Fruit fly (Drosophila melanogaster) whole organism, embryonic: Measurements from ENCODE around the gene CG34292.

Experiments
- Atf6 ChIP-seq: fragments of 200-800 bp; sonication (Bioruptor generic); IDR thresholded peaks from 2 replicates; pipeline ENCODE4 v1.3.6; 2022; ENCODE audit warnings: missing biosample characterization, missing genetic modification characterization
- CG11695 ChIP-seq: fragments of 200-800 bp; sonication (Bioruptor generic); IDR thresholded peaks from 3 replicates; pipeline ENCODE4 v1.3.6; 2022; ENCODE audit warnings: missing biosample characterization, missing genetic modification characterization
- CG12071 ChIP-seq: fragments of 200-800 bp; sonication (Bioruptor generic); optimal IDR thresholded peaks from 3 replicates; lab custom pipeline; 2018; ENCODE audit warnings: missing biosample characterization, mild to moderate bottlenecking, missing genetic modification characterization
- CG12219 ChIP-seq: fragments of 200-800 bp; sonication (Bioruptor generic); optimal IDR thresholded peaks from 3 replicates; lab custom pipeline; 2018; ENCODE audit warnings: missing biosample characterization, mild to moderate bottlenecking, missing genetic modification characterization
- CG12299 ChIP-seq: fragments of 200-800 bp; sonication (Bioruptor generic); optimal IDR thresholded peaks from 2 replicates; lab custom pipeline; 2018; ENCODE audit warnings: missing biosample characterization, mild to moderate bottlenecking, missing genetic modification characterization
- CG13624 ChIP-seq: fragments of 200-800 bp; sonication (Bioruptor generic); optimal IDR thresholded peaks from 2 replicates; lab custom pipeline; 2016; ENCODE audit warnings: missing biosample characterization, missing genetic modification characterization
- CG14965 ChIP-seq: fragments of 200-800 bp; sonication (Bioruptor generic); optimal IDR thresholded peaks from 2 replicates; lab custom pipeline; 2016; ENCODE audit warnings: missing biosample characterization, missing genetic modification characterization, borderline replicate concordance
- CG15269 ChIP-seq: fragments of 200-800 bp; sonication (Bioruptor generic); optimal IDR thresholded peaks from 2 replicates; lab custom pipeline; 2018; ENCODE audit warnings: missing biosample characterization, mild to moderate bottlenecking, missing genetic modification characterization, moderate library complexity
- CG17361 ChIP-seq: fragments of 200-800 bp; sonication (Bioruptor generic); IDR thresholded peaks from 3 replicates; pipeline ENCODE4 v1.3.6; 2022; ENCODE audit warnings: missing biosample characterization, missing genetic modification characterization
- CG17829 ChIP-seq: fragments of 200-800 bp; optimal IDR thresholded peaks from 2 replicates; lab custom pipeline; 2019; ENCODE audit warnings: missing biosample characterization, mild to moderate bottlenecking, missing genetic modification characterization, moderate library complexity
- CG18476 ChIP-seq: fragments of 200-800 bp; sonication (Bioruptor generic); optimal IDR thresholded peaks from 2 replicates; lab custom pipeline; 2016; ENCODE audit warnings: missing biosample characterization, mild to moderate bottlenecking, missing genetic modification characterization
- CG31441 ChIP-seq: fragments of 200-800 bp; sonication (Bioruptor generic); IDR thresholded peaks from 2 replicates; pipeline ENCODE4 v1.3.6; 2022; ENCODE audit warnings: missing biosample characterization, missing genetic modification characterization
- CG7372 ChIP-seq: fragments of 200-800 bp; sonication (Bioruptor generic); IDR thresholded peaks from 2 replicates; pipeline ENCODE4 v1.3.6; 2022; ENCODE audit warnings: missing biosample characterization, missing genetic modification characterization
- CG7839 ChIP-seq: fragments of 200-800 bp; sonication (Bioruptor generic); optimal IDR thresholded peaks from 3 replicates; lab custom pipeline; 2018; ENCODE audit warnings: missing biosample characterization, mild to moderate bottlenecking, missing genetic modification characterization, moderate library complexity
- CG8388 ChIP-seq: fragments of 200-800 bp; sonication (Bioruptor generic); optimal IDR thresholded peaks from 2 replicates; lab custom pipeline; 2019; ENCODE audit warnings: missing biosample characterization, mild to moderate bottlenecking, missing genetic modification characterization, moderate library complexity
- CG8478 ChIP-seq: fragments of >200 bp; optimal IDR thresholded peaks from 2 replicates; lab custom pipeline; 2018
- CG8765 ChIP-seq: fragments of 200-800 bp; sonication (Bioruptor generic); IDR thresholded peaks from 2 replicates; pipeline ENCODE4 v1.3.6; 2022; ENCODE audit warnings: missing biosample characterization, missing genetic modification characterization
- CkIIα-i1 ChIP-seq: fragments of 200-800 bp; sonication (Bioruptor generic); IDR thresholded peaks from 2 replicates; pipeline ENCODE4 v1.3.6; 2022; ENCODE audit warnings: missing biosample characterization, missing genetic modification characterization
- Ets65A ChIP-seq: fragments of 200-800 bp; sonication (Bioruptor generic); peaks from one replicate; lab custom pipeline; 2016; ENCODE audit warnings: missing biosample characterization, missing genetic modification characterization
- GATAe ChIP-seq: fragments of 200-800 bp; sonication (Bioruptor generic); conservative IDR thresholded peaks from 2 replicates; pipeline ENCODE4 v1.3.6; 2022; ENCODE audit warnings: missing biosample characterization, missing genetic modification characterization
- HLH3B ChIP-seq: fragments of 200-800 bp; sonication (Bioruptor generic); IDR thresholded peaks from 2 replicates; pipeline ENCODE4 v1.3.6; 2022; ENCODE audit warnings: missing biosample characterization, missing genetic modification characterization
- Hey ChIP-seq: fragments of 200-800 bp; sonication (Bioruptor generic); optimal IDR thresholded peaks from 3 replicates; lab custom pipeline; 2018; ENCODE audit warnings: missing biosample characterization, mild to moderate bottlenecking, missing genetic modification characterization
- HmgZ ChIP-seq: fragments of 200-800 bp; sonication (Bioruptor generic); optimal IDR thresholded peaks from 2 replicates; lab custom pipeline; 2018; ENCODE audit warnings: missing biosample characterization, mild to moderate bottlenecking, missing genetic modification characterization
- Hsf ChIP-seq: fragments of 200-800 bp; sonication (Bioruptor generic); optimal IDR thresholded peaks from 3 replicates; lab custom pipeline; 2016; ENCODE audit warnings: missing biosample characterization, missing genetic modification characterization
- NFAT ChIP-seq: fragments of 200-800 bp; sonication (Bioruptor generic); IDR thresholded peaks from 2 replicates; pipeline ENCODE4 v1.3.6; 2022; ENCODE audit warnings: missing biosample characterization, missing genetic modification characterization
- Pdp1 ChIP-seq, 2 experiments: fragments of 200-800 bp; sonication (Bioruptor generic); optimal IDR thresholded peaks; 3 replicates each; lab custom pipeline; 2016; ENCODE audit warnings: missing biosample characterization in 2 of 2, missing genetic modification characterization in 2 of 2, mild to moderate bottlenecking in 1 of 2, moderate library complexity in 1 of 2
- Ravus ChIP-seq: fragments of 200-800 bp; sonication (Bioruptor generic); IDR thresholded peaks from 2 replicates; pipeline ENCODE4 v1.3.6; 2022; ENCODE audit warnings: missing biosample characterization, missing genetic modification characterization
- Usf ChIP-seq: fragments of 200-800 bp; sonication (Bioruptor generic); optimal IDR thresholded peaks from 2 replicates; lab custom pipeline; 2017; ENCODE audit warnings: missing genotype, missing biosample characterization, missing genetic modification characterization
- chinmo ChIP-seq: fragments of 200-800 bp; sonication (Bioruptor generic); IDR thresholded peaks from 4 replicates; pipeline ENCODE4 v1.3.6; 2022; ENCODE audit warnings: missing biosample characterization, missing genetic modification characterization; ENCODE audit not compliant: partially characterized antibody
- crol ChIP-seq: fragments of 200-800 bp; sonication (Bioruptor generic); IDR thresholded peaks from 2 replicates; pipeline ENCODE4 v1.3.6; 2022; ENCODE audit warnings: missing biosample characterization, missing genetic modification characterization
- cwo ChIP-seq: fragments of 200-800 bp; sonication (Bioruptor generic); optimal IDR thresholded peaks from 3 replicates; lab custom pipeline; 2017; ENCODE audit warnings: missing biosample characterization, missing genetic modification characterization, mild to moderate bottlenecking, moderate library complexity, missing genetic modification reagents
- exex ChIP-seq: fragments of 200-800 bp; sonication (Bioruptor generic); optimal IDR thresholded peaks from 4 replicates; lab custom pipeline; 2018; ENCODE audit warnings: missing biosample characterization, mild to moderate bottlenecking, missing genetic modification characterization, moderate library complexity
- gcm ChIP-seq: fragments of 200-800 bp; sonication (Bioruptor generic); optimal IDR thresholded peaks from 2 replicates; lab custom pipeline; 2019; ENCODE audit warnings: missing biosample characterization, mild to moderate bottlenecking, missing genetic modification characterization, moderate library complexity
- grn ChIP-seq: fragments of 200-800 bp; sonication (Bioruptor generic); optimal IDR thresholded peaks from 3 replicates; lab custom pipeline; 2017; ENCODE audit warnings: missing biosample characterization, missing genetic modification characterization
- lab ChIP-seq: fragments of 200-800 bp; sonication (Bioruptor generic); optimal IDR thresholded peaks from 3 replicates; lab custom pipeline; 2017; ENCODE audit warnings: missing biosample characterization, missing genetic modification characterization, mild to moderate bottlenecking, moderate library complexity, missing genetic modification reagents
- lov ChIP-seq, 2 experiments: fragments of 200-800 bp in 1 of 2; fragments of >200 bp in 1 of 2; sonication (Bioruptor generic) in 1 of 2; IDR thresholded peaks in 1 of 2; optimal IDR thresholded peaks in 1 of 2; 2 replicates in 1 of 2; 3 replicates in 1 of 2; pipeline versions ENCODE4 v1.3.6 to Lab custom; 2017 to 2022; ENCODE audit warnings: missing biosample characterization in 1 of 2, missing genetic modification characterization in 1 of 2
- nau ChIP-seq: fragments of 200-800 bp; sonication (Bioruptor generic); optimal IDR thresholded peaks from 3 replicates; lab custom pipeline; 2017; ENCODE audit warnings: missing biosample characterization, mild to moderate bottlenecking, missing genetic modification characterization, missing genetic modification reagents
- nerfin-2 ChIP-seq: fragments of 200-800 bp; sonication (Bioruptor generic); IDR thresholded peaks from 2 replicates; pipeline ENCODE4 v1.3.6; 2022; ENCODE audit warnings: missing biosample characterization, missing genetic modification characterization; ENCODE audit not compliant: partially characterized antibody
- otp ChIP-seq: fragments of 200-800 bp; sonication (Bioruptor generic); IDR thresholded peaks from 3 replicates; pipeline ENCODE4, ENCODE4 v1.3.6; 2022; ENCODE audit warnings: missing biosample characterization, missing genetic modification characterization
- pzg ChIP-seq: fragments of 200-800 bp; sonication (Bioruptor generic); optimal IDR thresholded peaks from 3 replicates; lab custom pipeline; 2018; ENCODE audit warnings: missing biosample characterization, mild to moderate bottlenecking, missing genetic modification characterization, moderate library complexity
- run ChIP-seq: fragments of 200-800 bp; sonication (Bioruptor generic); optimal IDR thresholded peaks from 3 replicates; lab custom pipeline; 2018; ENCODE audit warnings: missing biosample characterization, mild to moderate bottlenecking, missing genetic modification characterization

Gene CG34292

dm6 chr3R:27105439-27105838 is 43.4 kb downstream of the CG34292 start:
- TF ChIP-seq Hey (tag; lab: Kevin White, UChicago) (peak; percentile 57), Ravus (no peak), exex (tag; lab: Kevin White, UChicago) (peak; percentile 66)

- TF ChIP-seq CG12071 (GFP tag; lab: Kevin White, UChicago) (no peak), NFAT (GFP tag; lab: Robert Waterston, UW) (0 out of 2 replicates have a peak, but pooled peaks have one; percentile 3), CG12219 (GFP tag; lab: Kevin White, UChicago) (no peak), CG8478 (no peak), cwo (GFP tag; lab: Kevin White, UChicago) (peak; percentile 8), Ets65A (GFP tag; lab: Kevin White, UChicago) (peak; percentile 61), CG17829 (tag; lab: Kevin White, UChicago) (no peak), Atf6 (no peak), Hsf (GFP tag; lab: Kevin White, UChicago) (no peak), CG7372 (GFP tag; lab: Robert Waterston, UW) (peak; percentile 73)
Measured at dm6 chr3R:27106134-27106694, 44.2 kb downstream of the CG34292 start, which contains the start of gene CAH9. Gene CAH9 (minus strand): TSS chr3R:27106184.

- TF ChIP-seq lab (GFP tag; lab: Kevin White, UChicago) (peak; percentile 60), grn (GFP tag; lab: Kevin White, UChicago) (peak; percentile 80), GATAe (GFP tag; lab: Robert Waterston, UW) (0 out of 2 replicates have a peak, but pooled peaks have one; percentile 25), CG12071 (GFP tag; lab: Kevin White, UChicago) (no peak), exex (tag; lab: Kevin White, UChicago) (peak; percentile 31), CG17361 (GFP tag; lab: Robert Waterston, UW) (no peak), chinmo (GFP tag; lab: Robert Waterston, UW) (0 out of 4 replicates have a peak, but pooled peaks have one; percentile 41), HLH3B (GFP tag; lab: Robert Waterston, UW) (no peak), HmgZ (tag; lab: Kevin White, UChicago) (no peak)
- TF ChIP-seq, all 482 proteins: peak for 5
Measured at dm6 chr3R:27108111-27108510, 46.1 kb downstream of the CG34292 start.

dm6 chr3R:27109458-27109857 is 47.4 kb downstream of the CG34292 start:
- TF ChIP-seq CG14965 (GFP tag; lab: Kevin White, UChicago): no peak
- TF ChIP-seq Pdp1 (GFP tag; optimal IDR thresholded peaks at IDR 0.05; lab: Kevin White, UChicago): peak in 1 of 2 experiments; percentile 51
- TF ChIP-seq CG15269: no peak
- peak; percentile 74 for TF ChIP-seq gcm (GFP tag; lab: Kevin White, UChicago)

dm6 chr3R:27111784-27112602 is 50.0 kb downstream of the CG34292 start, which contains the start of the genes gb and CG5815:
Gene gb (minus strand): TSS chr3R:27112270.
Gene CG5815 (plus strand): TSS chr3R:27112566.
- TF ChIP-seq pzg (GFP tag; lab: Kevin White, UChicago) (peak; percentile 60), CG13624 (GFP tag; lab: Kevin White, UChicago) (peak; percentile 80), otp (GFP tag; lab: Robert Waterston, UW) (peak; percentile 85), crol (GFP tag; lab: Robert Waterston, UW) (no peak), Usf (peak; percentile 89), CG8765 (peak; percentile 86), CG18476 (peak; percentile 91), CkIIα-i1 (GFP tag; lab: Robert Waterston, UW) (no peak), CG11695 (GFP tag; lab: Robert Waterston, UW) (peak; percentile 90), nerfin-2 (GFP tag; lab: Robert Waterston, UW) (peak; percentile 94), CG8388 (GFP tag; lab: Kevin White, UChicago) (peak; percentile 79), CG12299 (peak; percentile 88), nau (no peak), run (tag; lab: Kevin White, UChicago) (peak; percentile 60), CG31441 (GFP tag; lab: Robert Waterston, UW) (peak; percentile 95), lov (optimal IDR thresholded peaks at IDR 0.05; lab: Kevin White, UChicago) (no peak), lov (GFP tag; IDR thresholded peaks at IDR 0.05; lab: Robert Waterston, UW) (peak; percentile 20; the same call in 1 of the 3 replicates), CG7839 (tag; lab: Kevin White, UChicago) (peak; percentile 88)
